Fruit fly (Drosophila melanogaster) whole organism, wandering third instar larva: ENCODE results near the gene Rdh.

Experiments used
- Abd-B ChIP-seq: fragments of >200 bp; optimal IDR thresholded peaks from 2 replicates; lab custom pipeline; 2017; ENCODE audit warnings: missing biosample characterization, missing genetic modification characterization
- CG9705 ChIP-seq: fragments of 200-800 bp; sonication (Bioruptor generic); optimal IDR thresholded peaks from 2 replicates; lab custom pipeline; 2018; ENCODE audit warnings: missing biosample characterization, mild to moderate bottlenecking, missing genetic modification characterization
- Dfd ChIP-seq: fragments of >200 bp; optimal IDR thresholded peaks from 2 replicates; lab custom pipeline; 2017; ENCODE audit warnings: missing biosample characterization, missing genetic modification characterization
- Dif ChIP-seq: fragments of 200-275, 200-300 bp; sonication (Bioruptor generic); optimal IDR thresholded peaks from 2 replicates; lab custom pipeline; 2018; ENCODE audit warnings: missing biosample characterization, missing genetic modification characterization; ENCODE audit not compliant: partially characterized antibody
- Hr83 ChIP-seq: fragments of 200-300 bp; sonication (Bioruptor generic); optimal IDR thresholded peaks from 2 replicates; lab custom pipeline; 2016; ENCODE audit warnings: missing biosample characterization, mild to moderate bottlenecking, missing genetic modification characterization, moderate library complexity; ENCODE audit not compliant: poor library complexity, severe bottlenecking
- Jra ChIP-seq: sonication (Bioruptor generic); optimal IDR thresholded peaks from 2 replicates; lab custom pipeline; 2016; ENCODE audit warnings: missing biosample characterization, missing genetic modification characterization
- Myc ChIP-seq: fragments of >200 bp; optimal IDR thresholded peaks from 2 replicates; lab custom pipeline; 2017
- br ChIP-seq: fragments of 200-800 bp; sonication (Bioruptor generic); optimal IDR thresholded peaks from 2 replicates; lab custom pipeline; 2016; ENCODE audit warnings: missing biosample characterization, missing genetic modification characterization
- dl ChIP-seq, 2 experiments: fragments of 175-275, 200-275 bp in 1 of 2; fragments of 200-275 bp in 1 of 2; sonication (Bioruptor generic); optimal IDR thresholded peaks; lab custom pipeline; 2018; ENCODE audit warnings: mild to moderate bottlenecking in 2 of 2, missing biosample characterization in 2 of 2, missing genetic modification characterization in 2 of 2, moderate library complexity in 2 of 2; ENCODE audit not compliant: partially characterized antibody in 2 of 2, insufficient read depth in 1 of 2
- ey ChIP-seq: fragments of 200-800 bp; sonication (Bioruptor generic); optimal IDR thresholded peaks from 2 replicates; lab custom pipeline; 2016; ENCODE audit warnings: missing biosample characterization, missing genetic modification characterization
- fru ChIP-seq: fragments of 200-800 bp; sonication (Bioruptor generic); optimal IDR thresholded peaks from 3 replicates; lab custom pipeline; 2016; ENCODE audit warnings: missing biosample characterization, mild to moderate bottlenecking, missing genetic modification characterization
- jim ChIP-seq: fragments of 175-275, 200-325 bp; sonication (Bioruptor generic); optimal IDR thresholded peaks from 2 replicates; lab custom pipeline; 2016; ENCODE audit warnings: missing biosample characterization, mild to moderate bottlenecking, missing genetic modification characterization

DNA sequence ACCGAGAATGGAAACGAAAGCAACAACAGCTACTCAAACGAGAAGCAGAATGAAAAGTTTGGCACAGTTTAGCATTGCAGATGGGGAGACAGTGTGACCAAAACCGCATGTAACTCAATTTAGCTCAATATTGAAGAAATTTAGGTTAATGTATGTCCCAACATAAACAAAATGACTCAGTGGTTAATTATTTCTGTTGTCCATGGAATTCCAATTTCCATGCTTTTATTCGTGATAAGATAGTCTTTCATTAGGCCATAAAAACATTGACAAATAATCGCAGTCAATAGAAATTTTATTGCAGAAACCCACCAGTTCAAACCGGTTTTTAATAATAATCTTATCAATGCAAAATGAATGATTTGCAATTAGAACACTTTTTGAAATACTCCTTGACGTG is 23.4 kb upstream of the Rdh start:
- TF ChIP-seq fru (GFP tag; lab: Kevin White, UChicago) (no peak), Jra (GFP tag; lab: Kevin White, UChicago) (no peak), Dfd (GFP tag; lab: Kevin White, UChicago) (no peak), Dif (GFP tag; lab: Kevin White, UChicago) (no peak), br (no peak), jim (GFP tag; lab: Kevin White, UChicago) (no peak), Hr83 (no peak), CG9705 (GFP tag; lab: Kevin White, UChicago) (no peak), ey (GFP tag; lab: Kevin White, UChicago) (no peak), Abd-B (no peak), dl (GFP tag; optimal IDR thresholded peaks at IDR 0.05; lab: Kevin White, UChicago; ENCODE audit: insufficient read depth in 1 of 2, partially characterized antibody in 2 of 2) (no peak), Myc (lab: Kevin White, UChicago) (no peak)
